Worm (Caenorhabditis elegans) whole organism, L1 larva: ENCODE measurements around the gene F53E4.2.

Experiments used
- C04F5.9 ChIP-seq: sonication (generic microtip); optimal IDR thresholded peaks from 2 replicates; lab custom pipeline; 2016; ENCODE audit warnings: missing genetic modification characterization, missing compliant biosample characterization
- C16A3.4 ChIP-seq: fragments of 150-350 bp; optimal IDR thresholded peaks from 2 replicates; lab custom pipeline; 2014; ENCODE audit warnings: missing biosample characterization, missing genetic modification characterization
- F16B12.6 ChIP-seq: fragments of 150-350 bp; optimal IDR thresholded peaks from 2 replicates; lab custom pipeline; 2014; ENCODE audit warnings: missing biosample characterization, missing genetic modification characterization
- Y116A8C.19 ChIP-seq: sonication (generic microtip); optimal IDR thresholded peaks from 2 replicates; lab custom pipeline; 2016; ENCODE audit warnings: missing compliant biosample characterization, missing genetic modification characterization, borderline replicate concordance
- blmp-1 ChIP-seq: fragments of 150-350 bp; optimal IDR thresholded peaks from 2 replicates; lab custom pipeline; 2014; ENCODE audit warnings: missing biosample characterization, missing genetic modification characterization
- ceh-82 ChIP-seq, 3 experiments: fragments of 150-350 bp in 1 of 3; sonication (generic microtip) in 2 of 3; optimal IDR thresholded peaks; 2 replicates each; lab custom pipeline; 2014 to 2017; ENCODE audit warnings: missing biosample characterization in 3 of 3, missing genetic modification characterization in 3 of 3
- ceh-88 ChIP-seq: fragments of 200-800 bp; sonication (Bioruptor generic); IDR thresholded peaks from 2 replicates; pipeline ENCODE4 v1.3.6; 2022; ENCODE audit warnings: missing genetic modification characterization, missing compliant biosample characterization
- dsc-1 ChIP-seq: sonication (generic microtip); optimal IDR thresholded peaks from 2 replicates; lab custom pipeline; 2016; ENCODE audit warnings: mild to moderate bottlenecking, missing genetic modification characterization, missing compliant biosample characterization
- efl-1 ChIP-seq, 4 experiments: fragments of 150-350 bp; optimal IDR thresholded peaks in 3 of 4; peaks in 1 of 4; 1 replicate in 1 of 4; 2 replicates in 3 of 4; lab custom pipeline; 2014; ENCODE audit warnings: missing biosample characterization in 2 of 4, missing genetic modification characterization in 2 of 4, missing genetic modification reagents in 2 of 4
- elt-3 ChIP-seq, 6 experiments: fragments of 150-350 bp in 1 of 6; sonication (generic microtip); optimal IDR thresholded peaks; 2 replicates each; lab custom pipeline; 2017 to 2018; ENCODE audit warnings: missing biosample characterization in 6 of 6, missing genetic modification characterization in 6 of 6, inconsistent platforms in 1 of 6
- fkh-10 ChIP-seq: sonication (generic microtip); optimal IDR thresholded peaks from 2 replicates; lab custom pipeline; 2017; ENCODE audit warnings: missing biosample characterization, missing genetic modification reagents, missing genetic modification characterization
- hlh-17 ChIP-seq: fragments of 200-800 bp; sonication (Bioruptor generic); optimal IDR thresholded peaks from 2 replicates; lab custom pipeline; 2018; ENCODE audit warnings: missing genetic modification characterization, mild to moderate bottlenecking, missing compliant biosample characterization, moderate library complexity, borderline replicate concordance
- hpl-2 ChIP-seq: fragments of 150-350 bp; optimal IDR thresholded peaks from 2 replicates; lab custom pipeline; 2014; ENCODE audit warnings: missing biosample characterization, missing genetic modification reagents, missing genetic modification characterization
- irx-1 ChIP-seq: sonication (generic microtip); optimal IDR thresholded peaks from 2 replicates; lab custom pipeline; 2016; ENCODE audit warnings: missing genetic modification characterization, missing compliant biosample characterization
- jun-1 ChIP-seq: fragments of 150-350 bp; optimal IDR thresholded peaks from 2 replicates; lab custom pipeline; 2014; ENCODE audit warnings: missing biosample characterization, missing genetic modification reagents, missing genetic modification characterization
- lsy-2 ChIP-seq, 2 experiments: fragments of 150-350 bp; optimal IDR thresholded peaks; 2 replicates each; lab custom pipeline; 2014; ENCODE audit warnings: missing biosample characterization in 2 of 2, missing genetic modification characterization in 2 of 2
- mep-1 ChIP-seq: fragments of 150-350 bp; optimal IDR thresholded peaks from 2 replicates; lab custom pipeline; 2014; ENCODE audit warnings: missing biosample characterization, missing genetic modification characterization
- nhr-12 ChIP-seq: sonication (generic microtip); optimal IDR thresholded peaks from 2 replicates; lab custom pipeline; 2017; ENCODE audit warnings: missing biosample characterization, missing genetic modification characterization
- nhr-20 ChIP-seq: sonication (generic microtip); optimal IDR thresholded peaks from 2 replicates; lab custom pipeline; 2016; ENCODE audit warnings: mild to moderate bottlenecking, missing genetic modification characterization, missing compliant biosample characterization
- nhr-71 ChIP-seq: sonication (generic microtip); optimal IDR thresholded peaks from 2 replicates; lab custom pipeline; 2016; ENCODE audit warnings: mild to moderate bottlenecking, missing genetic modification characterization, moderate library complexity, missing compliant biosample characterization
- nhr-77 ChIP-seq: fragments of 150-350 bp; optimal IDR thresholded peaks from 2 replicates; lab custom pipeline; 2014; ENCODE audit warnings: missing biosample characterization, missing genetic modification characterization
- nhr-84 ChIP-seq: sonication (generic microtip); optimal IDR thresholded peaks from 2 replicates; lab custom pipeline; 2017; ENCODE audit warnings: missing biosample characterization, missing genetic modification characterization
- nhr-85 ChIP-seq: sonication (generic microtip); peaks from one replicate; lab custom pipeline; 2016; ENCODE audit warnings: missing genetic modification characterization, inconsistent platforms, missing compliant biosample characterization
- pag-3 ChIP-seq: sonication (generic microtip); optimal IDR thresholded peaks from 2 replicates; lab custom pipeline; 2017; ENCODE audit warnings: missing genetic modification characterization, mild to moderate bottlenecking, missing compliant biosample characterization, antibody characterized with exemption, borderline replicate concordance; ENCODE audit not compliant: insufficient read depth
- rnt-1 ChIP-seq: sonication (generic microtip); optimal IDR thresholded peaks from 2 replicates; lab custom pipeline; 2016; ENCODE audit warnings: mild to moderate bottlenecking, missing genetic modification characterization, moderate library complexity, missing compliant biosample characterization
- snu-23 ChIP-seq: sonication (generic microtip); optimal IDR thresholded peaks from 2 replicates; lab custom pipeline; 2016; ENCODE audit warnings: missing genetic modification characterization, missing compliant biosample characterization
- sptf-1 ChIP-seq: fragments of 150-350 bp; optimal IDR thresholded peaks from 2 replicates; lab custom pipeline; 2014; ENCODE audit warnings: missing biosample characterization, missing genetic modification characterization
- sup-37 ChIP-seq: fragments of 200-800 bp; sonication (Bioruptor generic); optimal IDR thresholded peaks from 2 replicates; lab custom pipeline; 2018; ENCODE audit warnings: mild to moderate bottlenecking, missing genetic modification characterization, missing compliant biosample characterization
- tlp-1 ChIP-seq: fragments of 150-350 bp; optimal IDR thresholded peaks from 2 replicates; lab custom pipeline; 2014; ENCODE audit warnings: missing biosample characterization, missing genetic modification characterization
- unc-62 ChIP-seq: fragments of 150-350 bp; optimal IDR thresholded peaks from 2 replicates; lab custom pipeline; 2014; ENCODE audit warnings: missing biosample characterization, missing genetic modification reagents, missing genetic modification characterization
- vab-15 ChIP-seq: sonication (generic microtip); optimal IDR thresholded peaks from 2 replicates; lab custom pipeline; 2017; ENCODE audit warnings: missing genotype, mild to moderate bottlenecking, missing genetic modification characterization, missing compliant biosample characterization

Gene F53E4.2

DNA sequence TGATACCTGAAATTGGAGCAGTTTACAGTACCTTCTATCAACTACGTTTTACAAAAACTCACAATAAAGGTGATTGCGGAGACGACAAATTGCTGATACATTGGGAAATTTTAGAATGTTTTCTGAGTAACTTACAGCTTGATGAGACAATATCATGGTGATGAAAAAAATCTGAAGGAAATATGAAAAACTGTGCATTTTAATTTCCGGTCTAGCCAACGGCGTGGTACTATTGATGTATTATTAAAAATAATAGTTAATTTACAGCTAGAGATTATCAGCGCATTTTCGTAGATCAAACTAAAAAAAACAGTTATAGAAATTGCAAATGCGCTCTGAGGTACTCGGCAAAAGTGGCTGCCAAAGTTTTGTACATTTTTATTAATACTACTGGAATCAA is 43.9 kb downstream of the F53E4.2 start, which contains the start of gene srx-29:
Gene srx-29, minus strand, starts transcription at position 101 of the 400 bp plus-strand sequence.
- TF ChIP-seq jun-1 (tag; lab: Kevin White, UChicago) = no peak
- no peak for TF ChIP-seq nhr-71
- TF ChIP-seq unc-62 (GFP tag; lab: Kevin White, UChicago) = no peak
- no peak for TF ChIP-seq F16B12.6 (tag; lab: Kevin White, UChicago)
- TF ChIP-seq lsy-2 (tag; optimal IDR thresholded peaks at IDR 0.05; lab: Kevin White, UChicago) = no peak
- TF ChIP-seq nhr-77 (tag; lab: Kevin White, UChicago) = no peak
- no peak for TF ChIP-seq tlp-1 (tag; lab: Kevin White, UChicago)
- no peak for TF ChIP-seq sptf-1 (tag; lab: Kevin White, UChicago)
- TF ChIP-seq C04F5.9 (tag; lab: Kevin White, UChicago) = no peak
- TF ChIP-seq C16A3.4 (tag; lab: Kevin White, UChicago) = no peak
- TF ChIP-seq snu-23 (GFP tag; lab: Kevin White, UChicago) = no peak
- TF ChIP-seq nhr-12 (tag; lab: Kevin White, UChicago) = no peak
- TF ChIP-seq hlh-17 = no peak
- TF ChIP-seq pag-3 = no peak

DNA sequence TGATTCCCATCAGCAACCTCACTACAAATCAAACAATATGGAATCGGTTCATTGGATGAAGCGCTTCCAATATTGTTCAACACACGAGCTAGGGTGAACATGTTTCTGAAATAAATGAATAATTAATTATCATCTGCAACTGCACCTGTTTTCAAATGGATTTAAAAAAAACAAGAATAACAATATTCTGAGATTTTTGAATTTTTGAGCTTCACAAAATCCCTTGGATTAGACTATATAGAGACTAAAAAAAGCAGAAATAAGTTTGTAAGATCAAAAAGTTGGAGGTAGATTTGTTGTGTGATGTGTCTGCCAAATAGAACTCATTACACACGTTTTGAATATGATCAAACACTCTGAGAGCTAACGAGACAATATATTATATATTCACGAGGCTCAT is 45.6 kb downstream of the F53E4.2 start, which contains the start of gene nhr-199:
Gene nhr-199, minus strand, starts transcription at position 101 of the 400 bp plus-strand sequence.
- no peak for TF ChIP-seq fkh-10 (GFP tag; lab: Kevin White, UChicago)
- TF ChIP-seq irx-1 (tag; lab: Kevin White, UChicago) = no peak
- no peak for TF ChIP-seq dsc-1 (tag; lab: Kevin White, UChicago)
- no peak for TF ChIP-seq ceh-82 (tag; optimal IDR thresholded peaks at IDR 0.05; lab: Kevin White, UChicago)
- no peak for TF ChIP-seq nhr-84 (tag; lab: Kevin White, UChicago)
- TF ChIP-seq rnt-1 (tag; lab: Kevin White, UChicago) = no peak
- TF ChIP-seq vab-15 = no peak
- no peak for TF ChIP-seq sup-37
- no peak for TF ChIP-seq Y116A8C.19 (tag; lab: Kevin White, UChicago)
- no peak for TF ChIP-seq hpl-2 (GFP tag; lab: Kevin White, UChicago)
- TF ChIP-seq mep-1 = no peak
- no peak for TF ChIP-seq nhr-20 (tag; lab: Kevin White, UChicago)

DNA sequence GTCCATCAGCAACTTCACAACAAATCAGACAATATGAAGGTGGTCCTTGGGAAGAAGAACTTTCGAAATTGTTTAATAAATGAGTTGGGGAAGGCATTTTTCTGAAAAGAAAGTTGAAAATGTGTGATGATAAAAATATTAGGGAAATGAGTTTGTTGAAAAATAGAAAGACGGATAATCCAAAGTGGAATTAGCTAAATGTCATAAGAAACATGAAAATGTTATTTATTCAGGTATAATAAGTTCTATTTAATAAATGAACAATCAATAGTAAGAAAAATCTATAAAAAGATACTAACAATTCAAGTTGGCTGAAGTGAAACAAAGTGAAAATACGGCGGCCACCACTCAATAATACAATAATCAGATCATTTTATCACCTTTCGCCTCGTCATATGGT is 48.0 kb downstream of the F53E4.2 start, which contains the start of gene nhr-53:
Gene nhr-53, minus strand, starts transcription at position 101 of the 400 bp plus-strand sequence.
- TF ChIP-seq efl-1 (optimal IDR thresholded peaks at IDR 0.05; lab: Kevin White, UChicago) = no peak
- TF ChIP-seq efl-1 (GFP tag; optimal IDR thresholded peaks at IDR 0.05 in 1 of 2; lab: Kevin White, UChicago) = peak in 1 of 2 experiments; percentile 30
- no peak for TF ChIP-seq dsc-1 (tag; lab: Kevin White, UChicago)

DNA sequence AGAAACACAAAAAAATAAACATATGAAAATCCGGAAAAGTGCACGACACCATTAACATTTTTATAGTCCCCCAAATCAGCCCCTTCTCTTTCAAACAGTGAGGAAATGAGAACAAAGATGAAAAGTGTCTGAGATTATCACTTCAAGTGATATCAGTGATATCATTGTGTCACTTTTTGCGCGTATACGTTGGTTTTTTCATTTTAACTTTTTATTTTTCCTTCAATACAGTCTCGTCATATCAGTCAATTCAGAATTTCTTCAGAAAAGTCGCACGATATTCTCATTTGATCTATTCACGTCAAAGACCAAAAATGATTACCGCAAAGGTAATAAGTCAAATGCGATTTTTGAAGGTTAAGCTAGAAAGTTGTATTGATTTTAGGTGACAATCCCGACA is 50.5 kb downstream of the F53E4.2 start, which contains the start of gene twk-34:
Gene twk-34, plus strand, starts transcription at position 216 of the 400 bp plus-strand sequence.
- TF ChIP-seq unc-62 (GFP tag; lab: Kevin White, UChicago) (no peak), ceh-88 (no peak), elt-3 (tag; optimal IDR thresholded peaks at IDR 0.05; lab: Kevin White, UChicago) (peak in 1 of 6 experiments; percentile 51), nhr-85 (tag; lab: Kevin White, UChicago) (peak; percentile 29), blmp-1 (tag; lab: Kevin White, UChicago) (peak; percentile 5)
- TF ChIP-seq, all 84 proteins: peak for 3
